Comparison of ENCODE assay signal across 3 fruit fly cellular contexts in the genomic region with DNA sequence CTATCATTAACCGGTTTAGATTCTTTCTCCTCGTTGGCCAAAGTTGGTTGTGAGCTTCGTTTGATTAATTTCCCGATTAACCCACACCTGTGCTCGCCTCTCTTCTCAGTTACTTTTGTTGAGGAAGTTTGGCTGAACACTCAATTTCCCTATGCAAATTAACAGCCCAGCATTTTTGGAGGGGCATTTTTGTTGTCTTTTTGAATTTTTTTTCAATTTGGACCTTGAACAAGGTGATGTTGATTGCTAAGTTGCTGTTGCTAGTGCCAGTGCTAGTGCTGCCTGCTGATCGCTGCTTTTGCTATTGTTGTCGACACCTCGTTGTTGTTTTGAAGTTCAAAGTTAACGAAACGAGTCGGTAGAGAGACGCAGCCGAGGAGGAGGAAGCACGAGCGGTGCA.
A peak's percentile ranks its signal among the peaks of the same experiment; 100 is the strongest.
TF ChIP-seq lines count a peak whose summit lies in the region.

No protein-coding gene starts in this region.

- no peak for TF ChIP-seq CTCF in whole organism, embryonic (GFP tag; optimal IDR thresholded peaks at IDR 0.05; lab: Kevin White, UChicago)

TF ChIP-seq in whole organism, adult, 20 proteins besides CTCF, POLR2A, EP300 and RAD21:
- TF ChIP-seq pad (GFP tag; optimal IDR thresholded peaks at IDR 0.05; lab: Kevin White, UChicago) = peak; percentile 63
- TF ChIP-seq tj (GFP tag; optimal IDR thresholded peaks at IDR 0.05; lab: Kevin White, UChicago) = peak; percentile 64
- TF ChIP-seq CG7101 (tag; optimal IDR thresholded peaks at IDR 0.05; lab: Kevin White, UChicago) = no peak

TF ChIP-seq in whole organism, embryonic, 481 proteins besides CTCF, POLR2A, EP300 and RAD21:
- TF ChIP-seq Eip74EF (GFP tag; optimal IDR thresholded peaks at IDR 0.05; lab: Kevin White, UChicago) = peak in 1 of 2 experiments; percentile 40
- peak; percentile 37 for TF ChIP-seq sd (tag; optimal IDR thresholded peaks at IDR 0.05; lab: Kevin White, UChicago)
- TF ChIP-seq CG10366 (GFP tag; IDR thresholded peaks at IDR 0.05; lab: Robert Waterston, UW) = no peak
- TF ChIP-seq GATAe (GFP tag; conservative IDR thresholded peaks at IDR 0.05; lab: Robert Waterston, UW) = no peak
- no peak for TF ChIP-seq Mrtf (GFP tag; IDR thresholded peaks at IDR 0.05; lab: Robert Waterston, UW)
- peak; percentile 27 for TF ChIP-seq sqz (GFP tag; optimal IDR thresholded peaks at IDR 0.05; lab: Kevin White, UChicago)
- TF ChIP-seq Deaf1 (tag; optimal IDR thresholded peaks at IDR 0.05; lab: Kevin White, UChicago) = peak; percentile 20
- TF ChIP-seq CG1647 (GFP tag; optimal IDR thresholded peaks at IDR 0.05; lab: Kevin White, UChicago) = no peak
- TF ChIP-seq onecut (GFP tag; IDR thresholded peaks at IDR 0.05; lab: Robert Waterston, UW) = no peak
- TF ChIP-seq Ada2b (GFP tag; IDR thresholded peaks at IDR 0.05; lab: Robert Waterston, UW) = no peak
- TF ChIP-seq chm (GFP tag; IDR thresholded peaks at IDR 0.05; lab: Robert Waterston, UW) = peak; percentile 5; the same call in 1 of the 2 replicates
- TF ChIP-seq CG8944 (GFP tag; optimal IDR thresholded peaks at IDR 0.05; lab: Kevin White, UChicago) = no peak
- 0 out of 2 replicates have a peak, but pooled peaks have one; percentile 7 for TF ChIP-seq sob (GFP tag; IDR thresholded peaks at IDR 0.05; lab: Robert Waterston, UW)
- TF ChIP-seq da (GFP tag; optimal IDR thresholded peaks at IDR 0.05; lab: Kevin White, UChicago) = no peak
- TF ChIP-seq crol (GFP tag; IDR thresholded peaks at IDR 0.05; lab: Robert Waterston, UW) = peak; percentile 23; the same call in 1 of the 2 replicates
- TF ChIP-seq Awh (GFP tag; IDR thresholded peaks at IDR 0.05; lab: Robert Waterston, UW) = peak; percentile 31; the same call in 1 of the 2 replicates

TF ChIP-seq in whole organism, prepupa, 60 proteins besides CTCF, POLR2A, EP300 and RAD21:
- TF ChIP-seq fkh (GFP tag; optimal IDR thresholded peaks at IDR 0.05; lab: Kevin White, UChicago) (peak; percentile 2), esn (GFP tag; optimal IDR thresholded peaks at IDR 0.05; lab: Kevin White, UChicago) (no peak)
